Worm (Caenorhabditis elegans): ENCODE measurements around the gene nhx-5.

DNA sequence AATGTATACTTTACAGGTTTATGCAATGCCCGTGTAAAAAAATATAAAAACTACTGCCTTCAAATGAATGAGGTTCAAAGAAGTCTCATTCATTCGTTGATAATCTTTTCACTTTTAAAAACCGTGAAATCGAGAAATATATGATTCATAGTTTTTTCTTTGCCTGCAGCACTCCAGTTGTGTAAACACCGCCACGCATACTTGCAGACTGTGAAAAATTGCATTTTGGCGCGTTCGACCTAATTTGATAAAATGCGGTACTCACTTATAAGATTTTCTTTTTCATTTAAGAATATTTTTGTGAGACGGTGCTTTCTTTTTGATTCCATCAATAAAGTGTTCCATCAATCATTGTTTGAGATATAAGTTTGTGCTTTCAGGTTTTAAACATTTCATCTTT, 10.0 kb upstream of the nhx-5 start:
- TF ChIP-seq nhr-237 (tag; optimal IDR thresholded peaks at IDR 0.05), result no peak
- TF ChIP-seq fkh-10 (GFP tag; optimal IDR thresholded peaks at IDR 0.05), result no peak
- TF ChIP-seq pax-3 (tag; optimal IDR thresholded peaks at IDR 0.05), result no peak
- no peak for TF ChIP-seq aha-1 (tag; optimal IDR thresholded peaks at IDR 0.05)
- TF ChIP-seq ces-1 (GFP tag; optimal IDR thresholded peaks at IDR 0.05), result no peak
- no peak for TF ChIP-seq nhr-12 (tag; optimal IDR thresholded peaks at IDR 0.05)
- TF ChIP-seq aly-2 (tag; optimal IDR thresholded peaks at IDR 0.05), result no peak
